Fruit fly (Drosophila melanogaster): ENCODE measurements around the gene CG31697.

CG31697 gene

dm6 chr2L:19572496-19573317 is 37.5 kb downstream of the CG31697 start (continued):
- TF ChIP-seq CG1602 (GFP tag; optimal IDR thresholded peaks at IDR 0.05) = peak; percentile 49
- no peak for TF ChIP-seq CG30431 (GFP tag; optimal IDR thresholded peaks at IDR 0.05)
- peak; percentile 61 for TF ChIP-seq Xbp1 (GFP tag; optimal IDR thresholded peaks at IDR 0.05)
- TF ChIP-seq hb (GFP tag; IDR thresholded peaks at IDR 0.05; ENCODE audit: partially characterized antibody) = no peak
- TF ChIP-seq Hr39 (optimal IDR thresholded peaks at IDR 0.05) = no peak
- TF ChIP-seq aop (GFP tag; IDR thresholded peaks at IDR 0.05) = 0 out of 2 replicates have a peak, but pooled peaks have one; percentile 42
- TF ChIP-seq Dfd (GFP tag; optimal IDR thresholded peaks at IDR 0.05) = no peak
- TF ChIP-seq CG17385 (GFP tag; optimal IDR thresholded peaks at IDR 0.05) = peak; percentile 64
- TF ChIP-seq CG13424 (tag; optimal IDR thresholded peaks at IDR 0.05) = peak; percentile 69
- peak; percentile 27 for TF ChIP-seq trem (tag; optimal IDR thresholded peaks at IDR 0.05)
- peak; percentile 65 for TF ChIP-seq pho (GFP tag; optimal IDR thresholded peaks at IDR 0.05)
- TF ChIP-seq pfk (GFP tag; optimal IDR thresholded peaks at IDR 0.05) = peak; percentile 60
- no peak for TF ChIP-seq CG6272 (GFP tag; IDR thresholded peaks at IDR 0.05)
- TF ChIP-seq Atf3 (GFP tag; optimal IDR thresholded peaks at IDR 0.05) = no peak
- no peak for TF ChIP-seq eve (GFP tag; optimal IDR thresholded peaks at IDR 0.05)
- TF ChIP-seq Dbx (GFP tag; IDR thresholded peaks at IDR 0.05) = peak; percentile 74; the same call in 1 of the 3 replicates
- TF ChIP-seq her (GFP tag; optimal IDR thresholded peaks at IDR 0.05) = peak; percentile 16
- no peak for TF ChIP-seq CG11696 (GFP tag; IDR thresholded peaks at IDR 0.05)
- TF ChIP-seq lov (optimal IDR thresholded peaks at IDR 0.05) = no peak
- TF ChIP-seq lov (GFP tag; IDR thresholded peaks at IDR 0.05) = no peak
- TF ChIP-seq Side (GFP tag; optimal IDR thresholded peaks at IDR 0.05) = peak; percentile 27
- TF ChIP-seq gcm2 (GFP tag; optimal IDR thresholded peaks at IDR 0.05) = no peak
- TF ChIP-seq ranshi (GFP tag; IDR thresholded peaks at IDR 0.05) = peak; percentile 68
- peak; percentile 66 for TF ChIP-seq CG12659 (GFP tag; optimal IDR thresholded peaks at IDR 0.05)
- peak; percentile 59 for TF ChIP-seq az2 (GFP tag; optimal IDR thresholded peaks at IDR 0.05)
- TF ChIP-seq CG18599 (GFP tag; optimal IDR thresholded peaks at IDR 0.05) = peak; percentile 87
- TF ChIP-seq tap (tag; optimal IDR thresholded peaks at IDR 0.05) = peak; percentile 43
- peak; percentile 53 for TF ChIP-seq CG12219 (GFP tag; optimal IDR thresholded peaks at IDR 0.05)
- peak; percentile 73 for TF ChIP-seq CG34376 (GFP tag; optimal IDR thresholded peaks at IDR 0.05)
- peak; percentile 73 for TF ChIP-seq gro (GFP tag; optimal IDR thresholded peaks at IDR 0.05)
- TF ChIP-seq CG8765 (GFP tag; IDR thresholded peaks at IDR 0.05) = peak; percentile 37; the same call in 1 of the 2 replicates
- peak; percentile 29 for TF ChIP-seq mirr (GFP tag; optimal IDR thresholded peaks at IDR 0.05)
- no peak for TF ChIP-seq grn (GFP tag; optimal IDR thresholded peaks at IDR 0.05)
- TF ChIP-seq twi (tag; optimal IDR thresholded peaks at IDR 0.05) = peak; percentile 66
- TF ChIP-seq CG9932 (GFP tag; IDR thresholded peaks at IDR 0.05) = peak; percentile 75
- peak; percentile 26 for TF ChIP-seq Asciz (GFP tag; optimal IDR thresholded peaks at IDR 0.05)
- TF ChIP-seq CG5245 (GFP tag; optimal IDR thresholded peaks at IDR 0.05) = peak; percentile 48
- no peak for TF ChIP-seq repo (GFP tag; optimal IDR thresholded peaks at IDR 0.05)
- peak; percentile 43 for TF ChIP-seq CG1233 (GFP tag; optimal IDR thresholded peaks at IDR 0.05)
- TF ChIP-seq BtbVII (GFP tag; optimal IDR thresholded peaks at IDR 0.05) = peak; percentile 74
- TF ChIP-seq Elba2 (GFP tag; optimal IDR thresholded peaks at IDR 0.05) = peak; percentile 69
- TF ChIP-seq NFAT (GFP tag; IDR thresholded peaks at IDR 0.05) = no peak
- no peak for TF ChIP-seq Lhr (GFP tag; optimal IDR thresholded peaks at IDR 0.05)
- TF ChIP-seq Eip74EF (GFP tag; optimal IDR thresholded peaks at IDR 0.05) = peak in 1 of 2 experiments; percentile 66
- TF ChIP-seq CG3838 (GFP tag; optimal IDR thresholded peaks at IDR 0.05) = no peak
- peak; percentile 50 for TF ChIP-seq vfl (GFP tag; optimal IDR thresholded peaks at IDR 0.05)
- TF ChIP-seq so (GFP tag; IDR thresholded peaks at IDR 0.05) = 0 out of 3 replicates have a peak, but pooled peaks have one; percentile 58
- no peak for TF ChIP-seq cg (GFP tag; optimal IDR thresholded peaks at IDR 0.05)
- TF ChIP-seq CG7745 (tag; optimal IDR thresholded peaks at IDR 0.05) = no peak
- peak; percentile 43 for TF ChIP-seq CG16815 (GFP tag; optimal IDR thresholded peaks at IDR 0.05)

Measured in whole organism, embryonic.